Worm (Caenorhabditis elegans) whole organism, L2 larva: ENCODE results near the gene T23B5.3.

Experiments used
- C34F6.9 ChIP-seq: fragments of 150-350 bp; optimal IDR thresholded peaks from 2 replicates; lab custom pipeline; 2014; ENCODE audit warnings: missing biosample characterization, missing genetic modification characterization
- F13H6.1 ChIP-seq: sonication (generic microtip); optimal IDR thresholded peaks from 2 replicates; lab custom pipeline; 2016; ENCODE audit warnings: missing genetic modification characterization, missing compliant biosample characterization
- R02D3.7 ChIP-seq: fragments of 150-350 bp; optimal IDR thresholded peaks from 2 replicates; lab custom pipeline; 2014; ENCODE audit warnings: missing biosample characterization, missing genetic modification characterization
- Y55F3AM.14 ChIP-seq: fragments of 200-800 bp; sonication (Bioruptor generic); optimal IDR thresholded peaks from 2 replicates; lab custom pipeline; 2018; ENCODE audit warnings: mild to moderate bottlenecking, missing genetic modification characterization, missing compliant biosample characterization
- alr-1 ChIP-seq: fragments of 150-350 bp; optimal IDR thresholded peaks from 2 replicates; lab custom pipeline; 2014; ENCODE audit warnings: missing biosample characterization, missing genetic modification characterization
- aly-2 ChIP-seq: fragments of 150-350 bp; optimal IDR thresholded peaks from 2 replicates; lab custom pipeline; 2014; ENCODE audit warnings: missing biosample characterization, missing genetic modification characterization
- ama-1 ChIP-seq: fragments of 150-350 bp; optimal IDR thresholded peaks from 2 replicates; lab custom pipeline; 2018; ENCODE audit warnings: inconsistent platforms
- blmp-1 ChIP-seq: sonication (generic microtip); optimal IDR thresholded peaks from 2 replicates; lab custom pipeline; 2017; ENCODE audit warnings: missing genetic modification characterization, mild to moderate bottlenecking, missing compliant biosample characterization, antibody characterized with exemption, moderate library complexity; ENCODE audit not compliant: insufficient read depth
- ceh-16 ChIP-seq: fragments of 150-350 bp; optimal IDR thresholded peaks from 2 replicates; lab custom pipeline; 2014; ENCODE audit warnings: missing biosample characterization, missing genetic modification characterization
- crh-2 ChIP-seq: sonication (generic microtip); optimal IDR thresholded peaks from 2 replicates; lab custom pipeline; 2017; ENCODE audit warnings: missing biosample characterization, missing genetic modification characterization
- egl-27 ChIP-seq: sonication (generic microtip); optimal IDR thresholded peaks from 3 replicates; lab custom pipeline; 2017; ENCODE audit warnings: missing biosample characterization, missing genetic modification reagents, missing genetic modification characterization
- elt-1 ChIP-seq: fragments of 150-350 bp; optimal IDR thresholded peaks from 2 replicates; lab custom pipeline; 2014; ENCODE audit warnings: missing biosample characterization, missing genetic modification characterization
- elt-3 ChIP-seq: sonication (generic microtip); optimal IDR thresholded peaks from 2 replicates; lab custom pipeline; 2017; ENCODE audit warnings: missing biosample characterization, missing genetic modification characterization
- fos-1 ChIP-seq: fragments of 150-350 bp; optimal IDR thresholded peaks from 2 replicates; lab custom pipeline; 2014; ENCODE audit warnings: missing biosample characterization, missing genetic modification characterization
- gmeb-1 ChIP-seq: fragments of 150-350 bp; optimal IDR thresholded peaks from 2 replicates; lab custom pipeline; 2014; ENCODE audit warnings: missing biosample characterization, missing genetic modification characterization
- lin-13 ChIP-seq: fragments of 150-350 bp; optimal IDR thresholded peaks from 2 replicates; lab custom pipeline; 2014; ENCODE audit warnings: missing biosample characterization, missing genetic modification reagents, missing genetic modification characterization
- lin-39 ChIP-seq: fragments of 150-350 bp; optimal IDR thresholded peaks from 2 replicates; lab custom pipeline; 2014; ENCODE audit warnings: missing biosample characterization, missing genetic modification reagents, missing genetic modification characterization
- lsy-2 ChIP-seq, 2 experiments: fragments of 150-350 bp in 1 of 2; sonication (generic microtip) in 1 of 2; optimal IDR thresholded peaks; 2 replicates each; lab custom pipeline; 2014 to 2017; ENCODE audit warnings: missing biosample characterization in 2 of 2, missing genetic modification characterization in 2 of 2
- mab-5 ChIP-seq: fragments of 150-350 bp; optimal IDR thresholded peaks from 2 replicates; lab custom pipeline; 2014; ENCODE audit warnings: missing biosample characterization, missing genetic modification characterization
- mbf-1 ChIP-seq: sonication (generic microtip); optimal IDR thresholded peaks from 2 replicates; lab custom pipeline; 2017; ENCODE audit warnings: missing biosample characterization, missing genetic modification characterization
- mdl-1 ChIP-seq, 2 experiments: fragments of 150-350 bp in 1 of 2; sonication (generic microtip) in 1 of 2; optimal IDR thresholded peaks; 2 replicates each; lab custom pipeline; 2017; ENCODE audit warnings: missing biosample characterization in 2 of 2, missing genetic modification characterization in 2 of 2
- nhr-10 ChIP-seq: sonication (generic microtip); optimal IDR thresholded peaks from 2 replicates; lab custom pipeline; 2017; ENCODE audit warnings: missing biosample characterization, missing genetic modification characterization
- nhr-11 ChIP-seq: fragments of 150-350 bp; optimal IDR thresholded peaks from 2 replicates; lab custom pipeline; 2014; ENCODE audit warnings: missing biosample characterization, missing genetic modification characterization
- nhr-12 ChIP-seq: fragments of 150-350 bp; optimal IDR thresholded peaks from 2 replicates; lab custom pipeline; 2014; ENCODE audit warnings: missing biosample characterization, missing genetic modification characterization
- nhr-129 ChIP-seq: fragments of 150-350 bp; optimal IDR thresholded peaks from 2 replicates; lab custom pipeline; 2014; ENCODE audit warnings: missing biosample characterization, missing genetic modification characterization
- nhr-21 ChIP-seq: fragments of 150-350 bp; optimal IDR thresholded peaks from 2 replicates; lab custom pipeline; 2014; ENCODE audit warnings: missing biosample characterization, missing genetic modification characterization
- nhr-23 ChIP-seq: fragments of 150-350 bp; optimal IDR thresholded peaks from 2 replicates; lab custom pipeline; 2014; ENCODE audit warnings: missing biosample characterization, missing genetic modification reagents, missing genetic modification characterization
- nhr-25 ChIP-seq: fragments of 150-350 bp; sonication (generic microtip); optimal IDR thresholded peaks from 3 replicates; lab custom pipeline; 2014; ENCODE audit warnings: missing biosample characterization, missing genetic modification characterization
- nhr-6 ChIP-seq: fragments of 150-350 bp; optimal IDR thresholded peaks from 2 replicates; lab custom pipeline; 2014; ENCODE audit warnings: missing biosample characterization, missing genetic modification characterization
- skn-1 ChIP-seq: sonication (generic microtip); optimal IDR thresholded peaks from 2 replicates; lab custom pipeline; 2017; ENCODE audit warnings: missing biosample characterization, missing genetic modification characterization
- sma-3 ChIP-seq: sonication (generic microtip); optimal IDR thresholded peaks from 2 replicates; lab custom pipeline; 2016; ENCODE audit warnings: missing genetic modification reagents, missing genetic modification characterization, missing compliant biosample characterization
- sma-9 ChIP-seq, 2 experiments: fragments of 150-350 bp in 1 of 2; sonication (generic microtip) in 1 of 2; optimal IDR thresholded peaks; 2 replicates each; lab custom pipeline; 2014 to 2016; ENCODE audit warnings: missing genetic modification characterization in 2 of 2, mild to moderate bottlenecking in 1 of 2, missing biosample characterization in 1 of 2, missing compliant biosample characterization in 1 of 2, missing genetic modification reagents in 1 of 2, moderate library complexity in 1 of 2
- unc-39 ChIP-seq: fragments of 150-350 bp; optimal IDR thresholded peaks from 2 replicates; lab custom pipeline; 2014; ENCODE audit warnings: missing biosample characterization, missing genetic modification characterization
- unc-55 ChIP-seq: fragments of 150-350 bp; sonication (generic microtip); optimal IDR thresholded peaks from 3 replicates; lab custom pipeline; 2014; ENCODE audit warnings: missing biosample characterization, missing genetic modification reagents, missing genetic modification characterization
- unc-62 ChIP-seq: fragments of 150-350 bp; optimal IDR thresholded peaks from 2 replicates; lab custom pipeline; 2014; ENCODE audit warnings: missing biosample characterization, missing genetic modification reagents, missing genetic modification characterization
- zag-1 ChIP-seq: fragments of 150-350 bp; optimal IDR thresholded peaks from 2 replicates; lab custom pipeline; 2014; ENCODE audit warnings: missing biosample characterization, missing genetic modification characterization
- ztf-1 ChIP-seq: fragments of 200-800 bp; sonication (Bioruptor generic); conservative IDR thresholded peaks from 2 replicates; pipeline ENCODE4 v1.3.6; 2022; ENCODE audit warnings: missing genetic modification characterization, missing compliant biosample characterization

The T23B5.3 gene

DNA sequence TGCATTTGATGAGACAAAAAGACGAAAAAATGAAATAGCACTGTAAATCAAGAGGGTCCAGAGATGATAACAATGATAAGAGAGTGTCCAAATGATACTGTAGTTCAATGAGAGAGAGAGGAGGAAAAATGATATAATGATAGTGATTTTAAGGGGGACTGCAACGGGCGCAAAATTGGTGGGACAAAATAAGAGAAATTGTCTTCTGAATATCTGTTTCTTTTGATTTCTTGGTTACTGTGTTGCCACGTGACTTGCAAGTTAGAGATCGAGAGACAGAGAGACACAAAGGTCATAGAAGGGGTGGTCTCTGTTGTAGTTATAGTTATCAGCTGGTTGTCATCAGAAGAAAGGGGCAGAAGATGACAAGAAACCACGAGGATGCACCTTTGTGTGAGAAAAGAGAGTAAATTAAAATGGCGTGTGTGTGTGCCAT, 27.5 kb downstream of the T23B5.3 start:
- TF ChIP-seq ztf-1: no peak
- peak; percentile 67 for TF ChIP-seq gmeb-1
- no peak for TF ChIP-seq zag-1
- peak; percentile 53 for TF ChIP-seq Y55F3AM.14 (GFP tag; lab: Kevin White, UChicago)
- TF ChIP-seq skn-1 (tag; lab: Kevin White, UChicago): peak; percentile 38
- no peak for TF ChIP-seq alr-1 (tag; lab: Kevin White, UChicago)
- TF ChIP-seq sma-9 (GFP tag; optimal IDR thresholded peaks at IDR 0.05; lab: Kevin White, UChicago): peak; percentile 89
- TF ChIP-seq sma-9 (tag; optimal IDR thresholded peaks at IDR 0.05; lab: Kevin White, UChicago): no peak
- peak; percentile 88 for TF ChIP-seq fos-1 (tag; lab: Kevin White, UChicago)
- TF ChIP-seq F13H6.1: peak; percentile 41
- TF ChIP-seq sma-3 (GFP tag; lab: Kevin White, UChicago): peak; percentile 89
- peak; percentile 38 for TF ChIP-seq nhr-6
- peak; percentile 18 for TF ChIP-seq nhr-129 (tag; lab: Kevin White, UChicago)
- peak; percentile 42 for TF ChIP-seq lin-13
- no peak for TF ChIP-seq mbf-1
- TF ChIP-seq ama-1: peak; percentile 9
- peak in 1 of 2 experiments; percentile 76 for TF ChIP-seq mdl-1 (tag; optimal IDR thresholded peaks at IDR 0.05; lab: Kevin White, UChicago)
- peak; percentile 75 for TF ChIP-seq nhr-21 (tag; lab: Kevin White, UChicago)
- peak; percentile 67 for TF ChIP-seq crh-2 (tag; lab: Kevin White, UChicago)
- TF ChIP-seq blmp-1 (tag; lab: Kevin White, UChicago): peak; percentile 25
- TF ChIP-seq nhr-25 (tag; lab: Kevin White, UChicago): peak; percentile 78
- TF ChIP-seq lsy-2 (tag; optimal IDR thresholded peaks at IDR 0.05; lab: Kevin White, UChicago): peak in 1 of 2 experiments; percentile 42
- TF ChIP-seq R02D3.7 (tag; lab: Kevin White, UChicago): no peak

DNA sequence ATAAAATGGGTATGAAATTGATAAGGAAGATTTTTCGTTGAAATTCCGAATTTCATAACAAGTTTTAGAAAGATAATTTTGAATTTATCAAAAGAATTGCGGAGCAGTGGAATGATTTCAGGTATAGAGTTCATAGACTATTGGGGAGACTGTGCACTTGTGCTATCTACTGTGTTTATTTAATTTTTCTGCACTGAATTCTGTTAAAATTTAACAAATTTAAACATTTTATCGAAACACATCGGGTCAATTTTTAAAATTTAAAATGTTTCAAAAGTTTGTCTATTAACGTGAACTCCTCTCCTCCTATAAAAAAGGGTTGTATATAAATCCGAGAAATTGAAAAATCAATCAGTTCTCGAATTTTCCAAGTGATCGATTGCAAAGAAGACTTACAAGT, 29.1 kb downstream of the T23B5.3 start, which contains the start of gene C27D8.1:
C27D8.1 (plus strand) TSS at position 301 of the 400 bp plus-strand sequence.
- TF ChIP-seq nhr-11 (tag; lab: Kevin White, UChicago) (no peak), nhr-25 (tag; lab: Kevin White, UChicago) (no peak), aly-2 (no peak), gmeb-1 (no peak), R02D3.7 (tag; lab: Kevin White, UChicago) (no peak), lsy-2 (tag; optimal IDR thresholded peaks at IDR 0.05; lab: Kevin White, UChicago) (no peak), mab-5 (no peak), sma-9 (GFP tag; optimal IDR thresholded peaks at IDR 0.05; lab: Kevin White, UChicago) (no peak), sma-9 (tag; optimal IDR thresholded peaks at IDR 0.05; lab: Kevin White, UChicago) (no peak), unc-39 (tag; lab: Kevin White, UChicago) (no peak), lin-39 (no peak), unc-62 (GFP tag; lab: Kevin White, UChicago) (no peak), crh-2 (tag; lab: Kevin White, UChicago) (no peak), nhr-129 (tag; lab: Kevin White, UChicago) (no peak), nhr-12 (tag; lab: Kevin White, UChicago) (no peak), skn-1 (tag; lab: Kevin White, UChicago) (no peak), elt-3 (tag; lab: Kevin White, UChicago) (no peak), Y55F3AM.14 (GFP tag; lab: Kevin White, UChicago) (no peak), nhr-10 (tag; lab: Kevin White, UChicago) (no peak), F13H6.1 (no peak), elt-1 (no peak)
- TF ChIP-seq, all 48 proteins: peak for 0

DNA sequence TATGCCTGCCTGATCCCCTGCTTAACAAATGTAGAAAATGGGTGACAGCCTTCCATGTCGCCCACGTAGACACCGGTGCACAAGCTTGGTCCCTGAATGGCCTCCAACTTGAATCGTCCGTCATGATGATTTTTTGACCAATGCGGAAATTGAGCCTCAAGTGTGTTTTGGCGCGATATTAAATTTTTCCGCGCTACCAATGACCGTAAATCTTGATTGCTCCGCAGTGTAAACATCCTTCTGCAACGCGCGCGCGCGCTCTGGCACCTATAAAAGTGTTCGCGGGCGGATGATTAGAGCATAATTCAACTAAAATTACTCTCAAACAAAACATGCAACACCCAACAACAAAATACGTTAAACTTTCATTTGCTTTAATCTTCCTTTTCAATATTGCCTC, 31.2 kb downstream of the T23B5.3 start, which contains the start of gene idpp-7:
idpp-7 (plus strand) TSS at position 301 of the 400 bp plus-strand sequence.
- TF ChIP-seq C34F6.9 (tag; lab: Kevin White, UChicago): no peak
- TF ChIP-seq zag-1: no peak
- no peak for TF ChIP-seq ztf-1
- no peak for TF ChIP-seq crh-2 (tag; lab: Kevin White, UChicago)
- no peak for TF ChIP-seq alr-1 (tag; lab: Kevin White, UChicago)
- TF ChIP-seq ceh-16: no peak
- no peak for TF ChIP-seq nhr-25 (tag; lab: Kevin White, UChicago)
- no peak for TF ChIP-seq unc-55 (GFP tag; lab: Kevin White, UChicago)
- no peak for TF ChIP-seq R02D3.7 (tag; lab: Kevin White, UChicago)
- TF ChIP-seq elt-3 (tag; lab: Kevin White, UChicago): no peak
- no peak for TF ChIP-seq Y55F3AM.14 (GFP tag; lab: Kevin White, UChicago)
- no peak for TF ChIP-seq nhr-23 (tag; lab: Kevin White, UChicago)
- no peak for TF ChIP-seq nhr-21 (tag; lab: Kevin White, UChicago)
- no peak for TF ChIP-seq egl-27 (tag; lab: Kevin White, UChicago)
- TF ChIP-seq mdl-1 (tag; optimal IDR thresholded peaks at IDR 0.05; lab: Kevin White, UChicago): no peak
- TF ChIP-seq elt-1: no peak
- no peak for TF ChIP-seq skn-1 (tag; lab: Kevin White, UChicago)
- TF ChIP-seq fos-1 (tag; lab: Kevin White, UChicago): no peak
